Worm (Caenorhabditis elegans) whole organism, L4 larva: ENCODE measurements around the gene pqn-36.

Experiments
- aly-2 ChIP-seq: sonication (generic microtip); optimal IDR thresholded peaks from 2 replicates; lab custom pipeline; 2018; ENCODE audit warnings: missing biosample characterization, missing genetic modification characterization
- ceh-20 ChIP-seq: fragments of 200-800 bp; sonication (Bioruptor generic); IDR thresholded peaks from 2 replicates; pipeline ENCODE4 v1.3.6; 2022; ENCODE audit warnings: missing genetic modification reagents, missing genetic modification characterization, missing compliant biosample characterization
- ceh-28 ChIP-seq: fragments of 150-350 bp; optimal IDR thresholded peaks from 2 replicates; lab custom pipeline; 2014; ENCODE audit warnings: missing biosample characterization, missing genetic modification reagents, missing genetic modification characterization
- hlh-11 ChIP-seq: fragments of 200-800 bp; sonication (Bioruptor generic); optimal IDR thresholded peaks from 2 replicates; lab custom pipeline; 2018; ENCODE audit warnings: mild to moderate bottlenecking, missing genetic modification characterization, missing compliant biosample characterization
- mxl-3 ChIP-seq: fragments of 200-800 bp; sonication (Bioruptor generic); optimal IDR thresholded peaks from 2 replicates; lab custom pipeline; 2018; ENCODE audit warnings: mild to moderate bottlenecking, missing genetic modification characterization, missing compliant biosample characterization
- snpc-4 ChIP-seq: fragments of 150-350 bp; optimal IDR thresholded peaks from 2 replicates; lab custom pipeline; 2014; ENCODE audit warnings: missing biosample characterization, missing genetic modification characterization
- unc-39 ChIP-seq: sonication (generic microtip); optimal IDR thresholded peaks from 2 replicates; lab custom pipeline; 2017; ENCODE audit warnings: missing biosample characterization, missing genetic modification characterization

ce11 chrX:15375299-15375698 is 40.0 kb downstream of the pqn-36 start:
- TF ChIP-seq mxl-3 (no peak), unc-39 (tag; lab: Kevin White, UChicago) (no peak), ceh-20 (GFP tag; lab: Robert Waterston, UW) (no peak), aly-2 (no peak), snpc-4 (tag; lab: Kevin White, UChicago) (no peak), hlh-11 (tag; lab: Kevin White, UChicago) (peak; percentile 35), ceh-28 (no peak)
